Worm (Caenorhabditis elegans) whole organism, L4 larva: ENCODE results near the gene hsp-75.

Experiments used
- D1046.2 ChIP-seq: fragments of 200-800 bp; sonication (Bioruptor generic); IDR thresholded peaks from 2 replicates; pipeline ENCODE4 v1.3.6; 2022; ENCODE audit warnings: missing genetic modification characterization, missing compliant biosample characterization
- F26F4.8 ChIP-seq: fragments of 200-800 bp; sonication (Bioruptor generic); conservative IDR thresholded peaks from 2 replicates; pipeline ENCODE4 v1.3.6; 2022; ENCODE audit warnings: missing genetic modification characterization, missing compliant biosample characterization
- F44E2.7 ChIP-seq: fragments of 200-800 bp; sonication (Bioruptor generic); IDR thresholded peaks from 2 replicates; pipeline ENCODE4 v2.1.2; 2022; ENCODE audit warnings: missing genetic modification characterization, missing compliant biosample characterization
- T26A8.4 ChIP-seq: fragments of 200-800 bp; sonication (Bioruptor generic); IDR thresholded peaks from 2 replicates; pipeline ENCODE4 v1.3.6; 2022; ENCODE audit warnings: missing genetic modification characterization, missing compliant biosample characterization
- Y48G9A.11 ChIP-seq: fragments of 200-800 bp; sonication (Bioruptor generic); IDR thresholded peaks from 2 replicates; pipeline ENCODE4 v1.3.6; 2022; ENCODE audit warnings: missing genetic modification reagents, missing genetic modification characterization, missing compliant biosample characterization
- ZK546.5 ChIP-seq, 2 experiments: sonication (generic microtip); optimal IDR thresholded peaks; 2 replicates each; lab custom pipeline; 2017; ENCODE audit warnings: missing biosample characterization in 2 of 2, missing genetic modification characterization in 2 of 2
- aly-2 ChIP-seq: sonication (generic microtip); optimal IDR thresholded peaks from 2 replicates; lab custom pipeline; 2018; ENCODE audit warnings: missing biosample characterization, missing genetic modification characterization
- ceh-62 ChIP-seq: sonication (generic microtip); optimal IDR thresholded peaks from 2 replicates; lab custom pipeline; 2017; ENCODE audit warnings: missing biosample characterization, missing genetic modification characterization
- ceh-82 ChIP-seq: sonication (generic microtip); optimal IDR thresholded peaks from 2 replicates; lab custom pipeline; 2017; ENCODE audit warnings: missing biosample characterization, missing genetic modification characterization
- ces-1 ChIP-seq: fragments of 150-350 bp; sonication (generic microtip); optimal IDR thresholded peaks from 4 replicates; lab custom pipeline; 2014; ENCODE audit warnings: missing biosample characterization, missing genetic modification reagents, missing genetic modification characterization
- cey-2 ChIP-seq: sonication (generic microtip); optimal IDR thresholded peaks from 3 replicates; lab custom pipeline; 2017; ENCODE audit warnings: missing genetic modification characterization, mild to moderate bottlenecking, missing compliant biosample characterization, antibody characterized with exemption, borderline replicate concordance; ENCODE audit not compliant: insufficient read depth
- daf-8 ChIP-seq: fragments of 200-800 bp; sonication (Bioruptor generic); IDR thresholded peaks from 2 replicates; pipeline ENCODE4 v1.3.6; 2022; ENCODE audit warnings: missing genetic modification characterization, missing compliant biosample characterization
- dmd-6 ChIP-seq: fragments of 200-800 bp; sonication (Bioruptor generic); IDR thresholded peaks from 2 replicates; pipeline ENCODE4 v1.3.6; 2022; ENCODE audit warnings: missing genetic modification reagents, missing genetic modification characterization, missing compliant biosample characterization
- dmd-8 ChIP-seq: fragments of 200-800 bp; sonication (Bioruptor generic); IDR thresholded peaks from 2 replicates; pipeline ENCODE4 v1.3.6; 2022; ENCODE audit warnings: missing genetic modification characterization, missing compliant biosample characterization
- dmd-9 ChIP-seq: fragments of 200-800 bp; sonication (Bioruptor generic); IDR thresholded peaks from 2 replicates; pipeline ENCODE4 v1.3.6; 2022; ENCODE audit warnings: missing genetic modification reagents, missing genetic modification characterization, missing compliant biosample characterization
- duxl-1 ChIP-seq: sonication (generic microtip); optimal IDR thresholded peaks from 2 replicates; lab custom pipeline; 2016; ENCODE audit warnings: mild to moderate bottlenecking, missing genetic modification characterization, moderate library complexity, missing compliant biosample characterization; ENCODE audit not compliant: poor library complexity
- dve-1 ChIP-seq: sonication (generic microtip); optimal IDR thresholded peaks from 2 replicates; lab custom pipeline; 2017; ENCODE audit warnings: antibody characterized with exemption, mild to moderate bottlenecking, missing genetic modification characterization, missing compliant biosample characterization; ENCODE audit not compliant: insufficient read depth
- egl-27 ChIP-seq: sonication (generic microtip); optimal IDR thresholded peaks from 3 replicates; lab custom pipeline; 2017; ENCODE audit warnings: missing biosample characterization, missing genetic modification reagents, missing genetic modification characterization
- gei-8 ChIP-seq: fragments of 200-800 bp; sonication (Bioruptor generic); optimal IDR thresholded peaks from 2 replicates; lab custom pipeline; 2018; ENCODE audit warnings: mild to moderate bottlenecking, missing genetic modification characterization, missing compliant biosample characterization
- hlh-30 ChIP-seq: sonication (generic microtip); optimal IDR thresholded peaks from 2 replicates; lab custom pipeline; 2017; ENCODE audit warnings: antibody characterized with exemption, mild to moderate bottlenecking, missing genetic modification characterization, missing compliant biosample characterization; ENCODE audit not compliant: insufficient read depth
- jun-1 ChIP-seq: fragments of 150-350 bp; optimal IDR thresholded peaks from 2 replicates; lab custom pipeline; 2014; ENCODE audit warnings: missing biosample characterization, missing genetic modification reagents, missing genetic modification characterization
- lin-1 ChIP-seq: fragments of 200-800 bp; sonication (Bioruptor generic); IDR thresholded peaks from 2 replicates; pipeline ENCODE4 v1.3.6; 2022; ENCODE audit warnings: missing genetic modification reagents, missing genetic modification characterization, missing compliant biosample characterization
- lin-29 ChIP-seq: fragments of 200-800 bp; sonication (Bioruptor generic); IDR thresholded peaks from 2 replicates; pipeline ENCODE4 v1.3.6; 2022; ENCODE audit warnings: missing genetic modification reagents, missing genetic modification characterization, missing compliant biosample characterization
- lin-38 ChIP-seq: fragments of 200-800 bp; sonication (Bioruptor generic); IDR thresholded peaks from 2 replicates; pipeline ENCODE4 v1.3.6; 2022; ENCODE audit warnings: missing genetic modification reagents, missing genetic modification characterization, missing compliant biosample characterization
- lin-39 ChIP-seq: fragments of 150-350 bp; optimal IDR thresholded peaks from 2 replicates; lab custom pipeline; 2014; ENCODE audit warnings: missing biosample characterization, missing genetic modification reagents, missing genetic modification characterization
- lir-3 ChIP-seq: sonication (generic microtip); optimal IDR thresholded peaks from 2 replicates; lab custom pipeline; 2016; ENCODE audit warnings: mild to moderate bottlenecking, missing genetic modification characterization, missing compliant biosample characterization
- madf-5 ChIP-seq, 2 experiments: fragments of 200-800 bp; sonication (Bioruptor generic); IDR thresholded peaks; 2 replicates each; pipeline ENCODE4 v1.3.6; 2022; ENCODE audit warnings: missing compliant biosample characterization in 2 of 2, missing genetic modification characterization in 2 of 2
- mdl-1 ChIP-seq, 2 experiments: fragments of 150-350 bp in 1 of 2; sonication (generic microtip) in 1 of 2; optimal IDR thresholded peaks; 2 replicates each; lab custom pipeline; 2014 to 2017; ENCODE audit warnings: missing biosample characterization in 2 of 2, missing genetic modification characterization in 2 of 2
- mdt-29 ChIP-seq: fragments of 200-800 bp; sonication (Bioruptor generic); IDR thresholded peaks from 2 replicates; pipeline ENCODE4 v1.3.6; 2022; ENCODE audit warnings: missing genetic modification reagents, missing genetic modification characterization, missing compliant biosample characterization
- mep-1 ChIP-seq: fragments of 150-350 bp; sonication (generic microtip); optimal IDR thresholded peaks from 3 replicates; lab custom pipeline; 2014; ENCODE audit warnings: missing biosample characterization, missing genetic modification characterization
- mes-2 ChIP-seq: sonication (generic microtip); optimal IDR thresholded peaks from 2 replicates; lab custom pipeline; 2016; ENCODE audit warnings: missing genotype, mild to moderate bottlenecking, missing genetic modification characterization, missing compliant biosample characterization; ENCODE audit not compliant: poor library complexity, severe bottlenecking
- mxl-2 ChIP-seq: fragments of 200-800 bp; sonication (Bioruptor generic); conservative IDR thresholded peaks from 2 replicates; pipeline ENCODE4 v1.3.6; 2022; ENCODE audit warnings: missing genetic modification reagents, missing genetic modification characterization, missing compliant biosample characterization
- nhr-25 ChIP-seq: sonication (generic microtip); optimal IDR thresholded peaks from 2 replicates; lab custom pipeline; 2017; ENCODE audit warnings: missing genetic modification characterization, mild to moderate bottlenecking, missing compliant biosample characterization, antibody characterized with exemption, moderate library complexity, borderline replicate concordance; ENCODE audit not compliant: insufficient read depth
- nhr-28 ChIP-seq: fragments of 150-350 bp; optimal IDR thresholded peaks from 2 replicates; lab custom pipeline; 2014; ENCODE audit warnings: missing biosample characterization, missing genetic modification characterization
- nhr-42 ChIP-seq: fragments of 200-800 bp; sonication (Bioruptor generic); IDR thresholded peaks from 2 replicates; pipeline ENCODE4 v1.3.6; 2022; ENCODE audit warnings: missing genetic modification characterization, missing compliant biosample characterization
- nhr-48 ChIP-seq: sonication (generic microtip); optimal IDR thresholded peaks from 2 replicates; lab custom pipeline; 2016; ENCODE audit warnings: mild to moderate bottlenecking, missing genetic modification characterization, missing compliant biosample characterization
- nhr-6 ChIP-seq: fragments of 150-350 bp; optimal IDR thresholded peaks from 2 replicates; lab custom pipeline; 2014; ENCODE audit warnings: missing biosample characterization, missing genetic modification characterization
- pha-4 ChIP-seq, 2 experiments: fragments of 150-350 bp in 1 of 2; fragments of 200-800 bp in 1 of 2; sonication (Bioruptor generic) in 1 of 2; IDR thresholded peaks in 1 of 2; optimal IDR thresholded peaks in 1 of 2; 2 replicates each; pipeline versions ENCODE4 v1.3.6 to Lab custom; 2014 to 2022; ENCODE audit warnings: missing genetic modification characterization in 2 of 2, missing genetic modification reagents in 2 of 2, missing biosample characterization in 1 of 2, missing compliant biosample characterization in 1 of 2
- php-3 ChIP-seq: fragments of 200-800 bp; sonication (Bioruptor generic); IDR thresholded peaks from 2 replicates; pipeline ENCODE4 v1.3.6; 2022; ENCODE audit warnings: missing genetic modification reagents, missing genetic modification characterization, missing compliant biosample characterization
- saeg-2 ChIP-seq: fragments of 200-800 bp; sonication (Bioruptor generic); IDR thresholded peaks from 2 replicates; pipeline ENCODE4 v1.3.6; 2022; ENCODE audit warnings: missing genetic modification reagents, missing genetic modification characterization, missing compliant biosample characterization
- set-16 ChIP-seq: fragments of 200-800 bp; sonication (Bioruptor generic); IDR thresholded peaks from 2 replicates; pipeline ENCODE4 v1.3.6; 2022; ENCODE audit warnings: missing genetic modification reagents, missing genetic modification characterization, missing compliant biosample characterization
- skn-1 ChIP-seq: fragments of 150-350 bp; optimal IDR thresholded peaks from 2 replicates; lab custom pipeline; 2014; ENCODE audit warnings: missing biosample characterization, missing genetic modification characterization
- snpc-4 ChIP-seq: fragments of 150-350 bp; optimal IDR thresholded peaks from 2 replicates; lab custom pipeline; 2014; ENCODE audit warnings: missing biosample characterization, missing genetic modification characterization
- spr-1 ChIP-seq: sonication (generic microtip); optimal IDR thresholded peaks from 2 replicates; lab custom pipeline; 2016; ENCODE audit warnings: mild to moderate bottlenecking, missing genetic modification characterization, missing compliant biosample characterization
- spr-3 ChIP-seq: fragments of 200-800 bp; sonication (Bioruptor generic); optimal IDR thresholded peaks from 2 replicates; lab custom pipeline; 2018; ENCODE audit warnings: mild to moderate bottlenecking, missing genetic modification characterization, missing compliant biosample characterization
- tra-1 ChIP-seq: fragments of 200-800 bp; sonication (Bioruptor generic); IDR thresholded peaks from 2 replicates; pipeline ENCODE4 v1.3.6; 2022; ENCODE audit warnings: missing genetic modification reagents, missing genetic modification characterization, missing compliant biosample characterization
- vab-7 ChIP-seq: fragments of 200-800 bp; sonication (Bioruptor generic); IDR thresholded peaks from 2 replicates; pipeline ENCODE4 v1.3.6; 2022; ENCODE audit warnings: missing genetic modification reagents, missing genetic modification characterization, missing compliant biosample characterization
- zag-1 ChIP-seq: fragments of 150-350 bp; optimal IDR thresholded peaks from 2 replicates; lab custom pipeline; 2014; ENCODE audit warnings: missing biosample characterization, missing genetic modification characterization
- zip-11 ChIP-seq: fragments of 200-800 bp; sonication (Bioruptor generic); IDR thresholded peaks from 2 replicates; pipeline ENCODE4 v1.3.6; 2022; ENCODE audit warnings: missing genetic modification characterization, missing compliant biosample characterization
- ztf-11 ChIP-seq: fragments of 150-350 bp; optimal IDR thresholded peaks from 2 replicates; lab custom pipeline; 2014; ENCODE audit warnings: missing biosample characterization, missing genetic modification characterization

Gene hsp-75

ce11 chrIII:7189581-7190128 is 36.9 kb downstream of the hsp-75 start, which contains the start of gene rps-21 (continued):
- TF ChIP-seq zag-1 (tag; lab: Kevin White, UChicago) (no peak), php-3 (GFP tag; lab: Robert Waterston, UW) (no peak), mep-1 (tag; lab: Kevin White, UChicago) (peak; percentile 82), mdt-29 (no peak), hlh-30 (tag; lab: Kevin White, UChicago) (peak; percentile 77), ceh-62 (tag; lab: Kevin White, UChicago) (no peak), aly-2 (tag; lab: Kevin White, UChicago) (no peak), ceh-82 (tag; lab: Kevin White, UChicago) (no peak), dve-1 (tag; lab: Kevin White, UChicago) (peak; percentile 82), mxl-2 (GFP tag; lab: Robert Waterston, UW) (no peak), snpc-4 (tag; lab: Kevin White, UChicago) (no peak), daf-8 (GFP tag; lab: Robert Waterston, UW) (no peak), spr-1 (tag; lab: Kevin White, UChicago) (no peak), nhr-25 (tag; lab: Kevin White, UChicago) (peak; percentile 49), lir-3 (tag; lab: Kevin White, UChicago) (no peak), Y48G9A.11 (GFP tag; lab: Robert Waterston, UW) (no peak), zip-11 (GFP tag; lab: Robert Waterston, UW) (no peak), nhr-28 (tag; lab: Kevin White, UChicago) (peak; percentile 72), lin-1 (no peak), pha-4 (GFP tag; IDR thresholded peaks at IDR 0.05; lab: Robert Waterston, UW) (no peak), pha-4 (tag; optimal IDR thresholded peaks at IDR 0.05; lab: Kevin White, UChicago) (no peak), nhr-42 (GFP tag; lab: Robert Waterston, UW) (no peak), tra-1 (GFP tag; lab: Robert Waterston, UW) (0 out of 2 replicates have a peak, but pooled peaks have one; percentile 30), skn-1 (tag; lab: Kevin White, UChicago) (no peak), spr-3 (GFP tag; lab: Kevin White, UChicago) (no peak), gei-8 (GFP tag; lab: Kevin White, UChicago) (no peak), F44E2.7 (GFP tag; lab: Robert Waterston, UW) (no peak), D1046.2 (no peak), nhr-48 (peak; percentile 11), dmd-9 (GFP tag; lab: Robert Waterston, UW) (no peak), F26F4.8 (no peak), madf-5 (GFP tag; IDR thresholded peaks at IDR 0.05; lab: Robert Waterston, UW) (no peak), cey-2 (no peak), mes-2 (tag; lab: Kevin White, UChicago) (peak; percentile 92), lin-38 (GFP tag; lab: Robert Waterston, UW) (peak; percentile 74), T26A8.4 (peak; percentile 43; the same call in 1 of the 2 replicates), lin-29 (GFP tag; lab: Robert Waterston, UW) (no peak), set-16 (GFP tag; lab: Robert Waterston, UW) (no peak; the same call in 1 of the 2 replicates), duxl-1 (no peak), vab-7 (GFP tag; lab: Robert Waterston, UW) (no peak), dmd-8 (GFP tag; lab: Robert Waterston, UW) (no peak), dmd-6 (GFP tag; lab: Robert Waterston, UW) (peak; percentile 53; the same call in 1 of the 2 replicates), ces-1 (peak; percentile 67), mdl-1 (tag; optimal IDR thresholded peaks at IDR 0.05; lab: Kevin White, UChicago) (peak; percentile 4 to 28), nhr-6 (peak; percentile 77), jun-1 (no peak), lin-39 (no peak), egl-27 (no peak), ztf-11 (tag; lab: Kevin White, UChicago) (no peak), ZK546.5 (tag; optimal IDR thresholded peaks at IDR 0.05; lab: Kevin White, UChicago) (peak in 1 of 2 experiments; percentile 52), saeg-2 (GFP tag; lab: Robert Waterston, UW) (no peak)
